Fruit fly (Drosophila melanogaster) S2 (cell line): ENCODE measurements around the gene Or24a.

Experiments
- CG8478 ChIP-seq: fragments of >200 bp; optimal IDR thresholded peaks from 2 replicates; lab custom pipeline; 2018
- CTCF ChIP-seq, 2 experiments: fragments of >200 bp; optimal IDR thresholded peaks; 2 replicates each; lab custom pipeline; 2018

DNA sequence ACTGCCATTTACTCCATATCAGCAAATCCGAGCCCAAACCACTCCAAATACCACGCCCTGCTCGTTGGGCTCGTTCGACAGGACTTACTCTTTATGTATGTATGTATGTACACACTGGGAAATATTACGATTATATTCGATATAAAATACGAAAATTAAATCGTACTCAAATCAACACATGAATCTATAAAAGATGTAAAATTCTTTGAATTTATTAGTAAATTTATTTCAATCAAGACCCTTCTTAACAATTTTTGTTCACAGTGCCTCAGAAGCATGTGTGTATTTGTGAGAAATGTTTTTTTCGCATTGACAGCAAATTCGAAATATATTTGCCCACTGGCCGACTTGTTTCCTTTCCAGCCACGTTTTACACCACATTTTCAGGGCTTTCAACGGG, 19.6 kb downstream of the Or24a start:
- TF ChIP-seq CTCF (optimal IDR thresholded peaks at IDR 0.05; lab: Kevin White, UChicago), result no peak
- TF ChIP-seq CG8478, result no peak
